Worm (Caenorhabditis elegans) whole organism, mixed stage, embryonic: ENCODE measurements around the gene sap-49.

Experiments
- ceh-39 ChIP-seq: fragments of 150-350 bp; optimal IDR thresholded peaks from 2 replicates; lab custom pipeline; 2014; ENCODE audit warnings: missing biosample characterization, missing genetic modification characterization
- cnd-1 ChIP-seq: fragments of 200-800 bp; sonication (Bioruptor generic); optimal IDR thresholded peaks from 2 replicates; lab custom pipeline; 2018; ENCODE audit warnings: mild to moderate bottlenecking, missing genetic modification characterization, missing compliant biosample characterization
- ham-2 ChIP-seq: fragments of 200-800 bp; sonication (Bioruptor generic); optimal IDR thresholded peaks from 2 replicates; lab custom pipeline; 2018; ENCODE audit warnings: mild to moderate bottlenecking, missing genetic modification characterization, missing compliant biosample characterization
- lin-13 ChIP-seq: fragments of 150-350 bp; optimal IDR thresholded peaks from 2 replicates; lab custom pipeline; 2014; ENCODE audit warnings: missing biosample characterization, missing genetic modification characterization
- mls-2 ChIP-seq: sonication (generic microtip); optimal IDR thresholded peaks from 2 replicates; lab custom pipeline; 2016; ENCODE audit warnings: mild to moderate bottlenecking, missing genetic modification characterization, moderate library complexity, missing compliant biosample characterization
- nhr-2 ChIP-seq: fragments of 150-350 bp; optimal IDR thresholded peaks from 2 replicates; lab custom pipeline; 2014; ENCODE audit warnings: missing biosample characterization, missing genetic modification characterization
- nhr-237 ChIP-seq: fragments of 150-350 bp; optimal IDR thresholded peaks from 2 replicates; lab custom pipeline; 2014; ENCODE audit warnings: missing biosample characterization, missing genetic modification characterization
- nhr-28 ChIP-seq: fragments of 150-350 bp; optimal IDR thresholded peaks from 2 replicates; lab custom pipeline; 2014; ENCODE audit warnings: missing biosample characterization, missing genetic modification characterization
- pha-4 ChIP-seq: fragments of 150-350 bp; optimal IDR thresholded peaks from 2 replicates; lab custom pipeline; 2018; ENCODE audit warnings: missing biosample characterization, missing genetic modification reagents, missing genetic modification characterization
- snpc-4 ChIP-seq: fragments of 150-350 bp; optimal IDR thresholded peaks from 2 replicates; lab custom pipeline; 2014; ENCODE audit warnings: missing biosample characterization, missing genetic modification characterization

ce11 chrII:8071012-8071625, 35.6 kb upstream of the sap-49 start:
- TF ChIP-seq pha-4 (tag; lab: Kevin White, UChicago) (no peak), cnd-1 (tag; lab: Kevin White, UChicago) (no peak), ham-2 (GFP tag; lab: Kevin White, UChicago) (no peak), nhr-2 (tag; lab: Kevin White, UChicago) (no peak), mls-2 (no peak), snpc-4 (tag; lab: Kevin White, UChicago) (no peak), lin-13 (tag; lab: Kevin White, UChicago) (no peak), nhr-237 (tag; lab: Kevin White, UChicago) (no peak), ceh-39 (tag; lab: Kevin White, UChicago) (no peak), nhr-28 (no peak)
